Fruit fly (Drosophila melanogaster): ENCODE data around the gene CG7110.

Gene CG7110

DNA sequence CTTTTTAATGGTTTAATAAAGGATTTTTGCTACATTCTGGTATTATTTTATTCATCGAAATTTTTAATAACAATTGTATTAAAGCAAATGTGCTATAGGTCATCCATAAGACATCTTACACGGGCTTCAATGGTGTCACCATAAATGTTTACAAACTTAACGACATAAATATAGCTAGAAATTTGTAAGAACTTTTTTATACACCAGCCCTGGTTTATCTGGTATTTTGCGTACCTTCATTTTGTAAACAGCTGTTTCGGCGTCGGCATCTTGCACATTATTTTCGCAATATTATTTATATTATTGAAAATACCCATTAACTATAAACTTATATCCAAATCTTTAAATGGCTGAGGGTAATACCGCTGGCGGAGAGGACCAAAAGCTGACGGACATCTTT, 31.4 kb upstream of the CG7110 start, which contains the start of gene Tap42 (continued):
- TF ChIP-seq Ravus (GFP tag; IDR thresholded peaks at IDR 0.05) = no peak
- no peak for TF ChIP-seq CG17328 (GFP tag; IDR thresholded peaks at IDR 0.05)
- TF ChIP-seq ttk (GFP tag; IDR thresholded peaks at IDR 0.05) = no peak
- TF ChIP-seq CG11695 (GFP tag; IDR thresholded peaks at IDR 0.05) = no peak
- TF ChIP-seq Dp (GFP tag; optimal IDR thresholded peaks at IDR 0.05) = no peak
- TF ChIP-seq dysf (GFP tag; IDR thresholded peaks at IDR 0.05) = no peak
- TF ChIP-seq nau (GFP tag; optimal IDR thresholded peaks at IDR 0.05) = no peak
- peak; percentile 16 for TF ChIP-seq CG30020 (tag; optimal IDR thresholded peaks at IDR 0.05)
- no peak for TF ChIP-seq pita (GFP tag; optimal IDR thresholded peaks at IDR 0.05)
- TF ChIP-seq CG14050 (GFP tag; IDR thresholded peaks at IDR 0.05) = no peak
- no peak for TF ChIP-seq Dad (GFP tag; optimal IDR thresholded peaks at IDR 0.05)
- no peak for TF ChIP-seq CG8281 (tag; optimal IDR thresholded peaks at IDR 0.05)
- TF ChIP-seq CG15269 (tag; optimal IDR thresholded peaks at IDR 0.05) = peak; percentile 40
- TF ChIP-seq ato (GFP tag; IDR thresholded peaks at IDR 0.05; ENCODE audit: partially characterized antibody) = no peak
- TF ChIP-seq CG13894 (tag; optimal IDR thresholded peaks at IDR 0.05) = peak; percentile 31
- no peak for TF ChIP-seq stc (GFP tag; IDR thresholded peaks at IDR 0.05)
- no peak for TF ChIP-seq ash1 (GFP tag; optimal IDR thresholded peaks at IDR 0.05)
- TF ChIP-seq CG2712 (tag; optimal IDR thresholded peaks at IDR 0.05) = peak; percentile 38
- TF ChIP-seq CG8924 (tag; optimal IDR thresholded peaks at IDR 0.05) = peak; percentile 27
- TF ChIP-seq CG12942 (GFP tag; optimal IDR thresholded peaks at IDR 0.05) = no peak
- no peak for TF ChIP-seq gt (GFP tag; IDR thresholded peaks at IDR 0.05)
- no peak for TF ChIP-seq shn (GFP tag; optimal IDR thresholded peaks at IDR 0.05)
- peak; percentile 20 for TF ChIP-seq Meics (GFP tag; optimal IDR thresholded peaks at IDR 0.05)
- TF ChIP-seq btn (GFP tag; optimal IDR thresholded peaks at IDR 0.05) = no peak
- no peak for TF ChIP-seq zen (tag; optimal IDR thresholded peaks at IDR 0.05)
- peak; percentile 20 for TF ChIP-seq gfzf (GFP tag; optimal IDR thresholded peaks at IDR 0.05)
- TF ChIP-seq trh (GFP tag; optimal IDR thresholded peaks at IDR 0.05) = no peak
- no peak for TF ChIP-seq CG3726 (GFP tag; IDR thresholded peaks at IDR 0.05)
- TF ChIP-seq sim (GFP tag; IDR thresholded peaks at IDR 0.05) = no peak
- no peak for TF ChIP-seq HLH4C (GFP tag; IDR thresholded peaks at IDR 0.05; ENCODE audit: partially characterized antibody)
- no peak for TF ChIP-seq CG32767 (GFP tag; IDR thresholded peaks at IDR 0.05)
- no peak for TF ChIP-seq Hand (GFP tag; optimal IDR thresholded peaks at IDR 0.05)
- TF ChIP-seq CG6689 (GFP tag; IDR thresholded peaks at IDR 0.05) = no peak
- TF ChIP-seq tin (GFP tag; optimal IDR thresholded peaks at IDR 0.05) = no peak
- TF ChIP-seq CG7357 (GFP tag; IDR thresholded peaks at IDR 0.05) = no peak
- TF ChIP-seq schlank (tag; optimal IDR thresholded peaks at IDR 0.05) = no peak
- no peak for TF ChIP-seq CG11398 (GFP tag; optimal IDR thresholded peaks at IDR 0.05)
- no peak for TF ChIP-seq Rx (GFP tag; IDR thresholded peaks at IDR 0.05)
- TF ChIP-seq Doc3 (GFP tag; IDR thresholded peaks at IDR 0.05; ENCODE audit: partially characterized antibody) = no peak
- no peak for TF ChIP-seq Fer3 (tag; optimal IDR thresholded peaks at IDR 0.05)
- no peak for TF ChIP-seq kah (GFP tag; optimal IDR thresholded peaks at IDR 0.05)
- no peak for TF ChIP-seq Deaf1 (tag; optimal IDR thresholded peaks at IDR 0.05)
- TF ChIP-seq CG30403 (GFP tag; optimal IDR thresholded peaks at IDR 0.05) = peak; percentile 36
- no peak for TF ChIP-seq CTCF (GFP tag; optimal IDR thresholded peaks at IDR 0.05)
- TF ChIP-seq fd64A (GFP tag; optimal IDR thresholded peaks at IDR 0.05) = no peak
- TF ChIP-seq CG14441 (GFP tag; IDR thresholded peaks at IDR 0.05) = no peak
- TF ChIP-seq CG17612 (GFP tag; IDR thresholded peaks at IDR 0.05) = no peak
- TF ChIP-seq E2f2 (GFP tag; IDR thresholded peaks at IDR 0.05) = peak; percentile 28
- TF ChIP-seq pzg (GFP tag; optimal IDR thresholded peaks at IDR 0.05) = peak; percentile 45
- no peak for TF ChIP-seq maf-S (GFP tag; optimal IDR thresholded peaks at IDR 0.05)
- no peak for TF ChIP-seq fru (optimal IDR thresholded peaks at IDR 0.05)
- no peak for TF ChIP-seq dmrt11E (tag; optimal IDR thresholded peaks at IDR 0.05)
- TF ChIP-seq CG1647 (GFP tag; optimal IDR thresholded peaks at IDR 0.05) = no peak
- TF ChIP-seq CG7987 (GFP tag; optimal IDR thresholded peaks at IDR 0.05) = peak; percentile 5
